Fruit fly (Drosophila melanogaster): ENCODE results near the gene CG6980.

The CG6980 gene

DNA sequence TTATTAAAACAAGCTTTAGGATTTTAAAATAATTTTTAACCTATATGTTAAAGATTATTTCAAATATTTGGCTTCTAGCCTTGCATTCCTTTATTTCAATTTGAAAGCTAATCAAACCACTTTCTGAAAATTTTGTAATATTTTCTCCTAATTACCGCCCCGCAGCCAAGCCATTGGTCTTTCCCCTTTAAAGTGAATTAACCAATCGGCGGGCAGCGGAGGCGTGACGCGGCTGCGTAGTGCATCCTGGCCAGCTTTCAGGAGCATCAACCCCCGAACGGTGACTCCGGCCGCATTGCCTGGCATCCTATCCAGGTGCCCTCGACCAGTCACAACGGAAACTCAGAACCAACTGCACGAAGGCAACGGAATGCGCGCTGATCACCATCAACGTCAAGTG, 19.7 kb upstream of the CG6980 start, which contains the start of gene Ets96B:
Gene Ets96B, plus strand, starts transcription at position 321 of the 400 bp plus-strand sequence.
- no peak for TF ChIP-seq insv (optimal IDR thresholded peaks at IDR 0.05)

DNA sequence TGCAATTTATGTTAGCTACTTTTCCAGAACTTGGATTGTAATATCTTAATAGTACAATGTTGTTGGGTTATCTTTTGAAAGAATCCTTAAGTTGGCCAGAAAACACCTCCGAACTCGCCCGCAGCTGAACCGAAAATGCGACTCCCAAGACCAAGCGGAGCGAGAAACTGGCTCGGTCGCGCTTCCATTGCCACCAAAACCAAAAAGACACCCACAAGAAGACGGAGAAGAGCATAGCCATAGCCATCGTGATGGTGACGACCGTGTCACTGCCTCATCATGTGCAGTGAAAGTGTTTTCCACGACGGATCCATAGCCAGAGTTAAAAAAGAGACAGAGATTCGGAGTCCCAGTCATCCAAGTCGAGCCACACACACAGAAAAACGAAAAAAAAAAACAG, 17.4 kb upstream of the CG6980 start, which contains the start of gene CG13634:
Gene CG13634, minus strand, starts transcription at position 101 of the 400 bp plus-strand sequence.
- TF ChIP-seq Myc (optimal IDR thresholded peaks at IDR 0.05) (no peak), insv (optimal IDR thresholded peaks at IDR 0.05) (no peak), ttk (optimal IDR thresholded peaks at IDR 0.05) (no peak), h (optimal IDR thresholded peaks at IDR 0.05) (no peak), psq (optimal IDR thresholded peaks at IDR 0.05) (no peak), Sin3A (optimal IDR thresholded peaks at IDR 0.05) (no peak)

DNA sequence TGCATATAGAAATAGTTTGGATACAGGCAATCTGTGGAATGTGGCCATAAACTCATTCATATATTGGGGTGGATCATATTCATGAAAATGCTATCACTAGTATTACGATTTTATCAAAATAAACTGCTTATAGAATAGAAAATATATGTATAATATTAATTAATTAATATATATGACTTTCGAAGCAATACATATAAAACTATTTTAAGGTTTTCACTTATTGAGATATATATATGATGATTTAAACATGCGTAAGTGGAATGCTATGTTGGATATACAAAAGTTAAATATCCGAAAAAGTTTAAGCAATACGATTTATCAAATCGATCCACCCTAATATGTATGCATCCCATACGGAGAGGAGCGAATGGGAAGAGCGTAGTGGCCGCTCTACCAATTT, 8.8 kb upstream of the CG6980 start:
- TF ChIP-seq insv (optimal IDR thresholded peaks at IDR 0.05): no peak
- no peak for TF ChIP-seq h (optimal IDR thresholded peaks at IDR 0.05)
- no peak for TF ChIP-seq ttk (optimal IDR thresholded peaks at IDR 0.05)
- no peak for TF ChIP-seq psq (optimal IDR thresholded peaks at IDR 0.05)
- TF ChIP-seq Myc (optimal IDR thresholded peaks at IDR 0.05): no peak
- TF ChIP-seq Sin3A (optimal IDR thresholded peaks at IDR 0.05): no peak

DNA sequence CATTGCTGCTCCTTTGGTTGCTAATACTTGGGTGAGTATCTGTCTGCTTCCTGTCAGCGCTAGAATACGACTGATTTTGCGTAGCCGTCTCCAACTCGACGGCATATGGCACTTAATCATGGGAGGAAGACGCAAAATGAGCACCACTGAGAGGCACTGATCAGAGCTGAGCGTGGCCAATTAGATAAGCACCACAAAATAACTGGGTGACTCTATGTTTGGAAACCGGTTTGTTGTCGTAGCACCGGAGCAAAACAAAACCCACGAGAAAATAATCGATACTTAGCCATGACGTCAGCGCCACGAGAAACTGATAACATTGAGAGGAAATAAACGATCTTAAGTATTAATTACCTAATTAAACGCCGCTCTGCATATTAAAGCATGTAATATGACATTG, 7.9 kb upstream of the CG6980 start, which contains the start of gene Ude:
Gene Ude, minus strand, starts transcription at position 166 of the 400 bp plus-strand sequence.
- TF ChIP-seq Sin3A (optimal IDR thresholded peaks at IDR 0.05) (no peak), insv (optimal IDR thresholded peaks at IDR 0.05) (no peak), h (optimal IDR thresholded peaks at IDR 0.05) (no peak), psq (optimal IDR thresholded peaks at IDR 0.05) (no peak), ttk (optimal IDR thresholded peaks at IDR 0.05) (no peak), Myc (optimal IDR thresholded peaks at IDR 0.05) (no peak)

DNA sequence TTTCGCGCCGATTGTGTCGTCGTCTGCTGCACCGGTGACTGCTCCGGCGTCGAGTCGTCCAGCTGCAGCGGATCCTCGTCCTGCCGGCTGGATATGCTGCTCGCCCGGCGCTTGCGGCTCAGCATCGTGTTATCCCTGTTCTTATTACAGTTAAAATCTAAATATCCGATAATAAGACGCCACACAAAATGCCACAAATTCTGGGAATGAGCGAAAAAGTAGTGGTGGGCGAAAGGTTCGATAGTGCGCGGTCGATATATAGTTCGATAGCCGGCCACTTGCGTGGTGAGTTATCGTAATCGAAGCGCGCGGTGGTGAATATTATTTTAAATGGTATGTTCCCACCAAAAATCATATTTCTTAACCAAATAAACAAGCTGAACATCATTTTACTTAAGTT, 2.4 kb upstream of the CG6980 start, which contains the start of gene polybromo:
Gene polybromo, minus strand, starts transcription at position 212 of the 400 bp plus-strand sequence.
- TF ChIP-seq psq (optimal IDR thresholded peaks at IDR 0.05): no peak
- TF ChIP-seq ttk (optimal IDR thresholded peaks at IDR 0.05): no peak
- TF ChIP-seq Myc (optimal IDR thresholded peaks at IDR 0.05): no peak
- no peak for TF ChIP-seq Sin3A (optimal IDR thresholded peaks at IDR 0.05)
- no peak for TF ChIP-seq insv (optimal IDR thresholded peaks at IDR 0.05)
- no peak for TF ChIP-seq h (optimal IDR thresholded peaks at IDR 0.05)

DNA sequence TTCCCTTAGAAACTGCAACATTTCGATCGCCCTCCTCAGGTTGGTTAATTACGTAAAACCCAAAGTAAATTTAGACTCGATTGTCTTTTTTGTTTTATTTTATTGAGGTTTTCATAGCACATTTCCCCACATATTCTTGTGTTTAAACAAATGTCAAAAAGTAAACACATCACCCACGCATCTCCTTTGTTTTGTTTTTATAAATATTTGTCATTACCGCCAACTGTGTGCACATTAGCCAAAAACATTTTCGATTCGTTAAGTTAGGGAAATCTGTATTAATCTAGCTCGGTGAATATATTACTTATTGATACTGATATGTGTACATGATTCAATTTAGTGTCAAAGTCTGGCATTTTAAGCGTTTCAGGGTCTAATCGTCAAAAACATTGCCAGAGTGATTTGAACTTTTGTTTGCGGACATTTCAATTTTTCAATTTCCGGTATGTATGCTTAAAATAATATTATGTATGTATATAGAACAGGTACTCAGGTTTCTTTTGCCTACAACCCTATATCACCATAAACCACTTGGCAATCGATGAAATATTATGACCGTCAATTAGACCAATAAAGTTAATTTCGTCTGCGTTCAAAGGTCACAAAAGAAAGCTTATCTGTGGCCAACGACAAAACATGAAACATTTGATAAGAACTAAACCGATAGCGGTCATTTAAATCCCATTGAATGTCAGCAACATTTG, 2.3 kb downstream of the CG6980 start:
- no peak for TF ChIP-seq insv (optimal IDR thresholded peaks at IDR 0.05)
- no peak for TF ChIP-seq psq (optimal IDR thresholded peaks at IDR 0.05)
- TF ChIP-seq Myc (optimal IDR thresholded peaks at IDR 0.05): no peak
- no peak for TF ChIP-seq h (optimal IDR thresholded peaks at IDR 0.05)
- TF ChIP-seq Sin3A (optimal IDR thresholded peaks at IDR 0.05): no peak
- TF ChIP-seq ttk (optimal IDR thresholded peaks at IDR 0.05): no peak

DNA sequence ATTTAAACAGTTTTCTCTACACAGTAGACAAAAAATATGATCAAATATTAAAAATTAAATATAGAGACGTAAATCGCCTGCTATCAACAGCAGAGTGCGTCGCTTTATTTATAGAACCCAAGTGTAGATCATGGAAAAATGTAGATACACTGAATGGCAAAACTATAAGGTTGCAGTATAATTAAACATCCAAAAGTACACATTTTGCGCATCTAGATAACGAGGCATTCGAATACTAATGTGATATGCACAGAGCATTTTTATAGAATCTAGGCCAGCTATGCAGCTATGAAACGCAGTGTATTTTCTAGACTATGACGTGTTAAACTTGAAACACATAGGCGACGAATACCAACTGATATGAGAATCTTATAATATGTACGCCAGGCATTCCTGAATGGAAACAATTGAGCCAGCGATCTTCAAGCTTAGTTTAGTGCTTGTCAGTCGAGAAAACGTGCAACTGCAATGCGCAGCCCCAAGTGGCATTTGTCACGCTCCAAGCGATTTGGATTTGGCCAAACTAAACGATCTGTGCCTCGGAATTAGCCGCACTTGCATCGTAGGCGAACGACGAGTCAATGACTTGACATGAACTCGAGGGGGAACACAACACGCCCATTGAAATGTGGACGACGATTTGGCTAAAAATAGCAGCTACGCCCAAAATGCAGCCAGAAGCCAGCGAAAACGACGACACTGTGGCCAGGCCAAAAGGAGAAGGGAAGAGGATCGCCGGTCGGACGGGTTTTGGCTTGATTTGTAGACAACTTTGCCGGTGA, 3.6 kb downstream of the CG6980 start:
- no peak for TF ChIP-seq insv (optimal IDR thresholded peaks at IDR 0.05)
- TF ChIP-seq h (optimal IDR thresholded peaks at IDR 0.05): no peak
- no peak for TF ChIP-seq psq (optimal IDR thresholded peaks at IDR 0.05)
- TF ChIP-seq ttk (optimal IDR thresholded peaks at IDR 0.05): no peak
- TF ChIP-seq Myc (optimal IDR thresholded peaks at IDR 0.05): no peak
- no peak for TF ChIP-seq Sin3A (optimal IDR thresholded peaks at IDR 0.05)

DNA sequence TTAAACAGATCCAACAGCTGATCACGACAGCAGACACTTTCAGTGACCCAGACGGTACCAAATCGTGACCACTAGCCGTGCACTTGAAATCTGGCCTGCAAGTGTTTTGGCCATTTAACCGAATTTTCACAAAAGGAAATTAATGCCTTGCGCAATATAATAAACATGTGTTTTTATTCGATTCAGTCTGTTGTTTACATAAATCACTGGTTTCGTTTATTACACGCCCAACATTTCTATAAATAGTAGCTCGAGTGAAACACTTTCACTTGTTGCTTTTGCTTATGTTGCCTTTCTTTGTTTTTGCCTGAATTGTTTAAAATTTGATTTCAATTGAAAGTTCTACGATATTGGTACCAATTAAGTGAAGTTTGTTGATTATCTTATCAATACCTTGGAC, 5.0 kb downstream of the CG6980 start:
- TF ChIP-seq Sin3A (optimal IDR thresholded peaks at IDR 0.05) (no peak), Myc (optimal IDR thresholded peaks at IDR 0.05) (no peak), ttk (optimal IDR thresholded peaks at IDR 0.05) (no peak), psq (optimal IDR thresholded peaks at IDR 0.05) (no peak), h (optimal IDR thresholded peaks at IDR 0.05) (no peak), insv (optimal IDR thresholded peaks at IDR 0.05) (no peak)

DNA sequence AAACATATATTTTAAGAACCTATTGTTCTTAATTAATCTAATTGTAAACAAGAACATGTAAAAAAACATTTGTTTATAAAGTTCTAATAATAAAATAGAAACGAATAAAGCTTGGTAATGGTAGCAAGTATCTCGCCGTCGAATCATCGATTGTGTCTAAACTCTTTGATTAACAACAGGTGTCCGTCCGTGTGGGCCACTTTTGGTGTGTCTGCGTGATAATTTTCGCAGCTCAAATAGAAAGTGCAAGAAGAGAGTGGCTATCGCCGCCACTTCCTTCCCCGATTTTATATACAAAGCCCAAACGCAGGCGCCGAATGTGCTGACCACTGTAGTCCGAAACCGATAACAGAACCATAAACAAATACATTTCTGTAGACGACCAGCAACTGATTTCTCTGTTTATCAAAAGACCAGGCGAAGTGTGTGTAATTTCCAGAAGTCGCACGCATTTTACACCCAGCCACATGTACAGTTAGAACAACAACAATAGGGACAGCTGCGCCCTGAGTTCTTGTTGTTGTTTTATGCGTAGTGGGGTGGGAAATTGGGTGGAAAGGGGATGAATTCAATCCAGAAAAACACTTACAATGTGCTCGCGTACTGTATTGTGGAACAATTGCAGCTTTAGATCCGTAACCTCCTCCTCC, 5.7 kb downstream of the CG6980 start:
- no peak for TF ChIP-seq Sin3A (optimal IDR thresholded peaks at IDR 0.05)
- no peak for TF ChIP-seq insv (optimal IDR thresholded peaks at IDR 0.05)
- TF ChIP-seq Myc (optimal IDR thresholded peaks at IDR 0.05): no peak
- no peak for TF ChIP-seq ttk (optimal IDR thresholded peaks at IDR 0.05)
- TF ChIP-seq psq (optimal IDR thresholded peaks at IDR 0.05): no peak
- TF ChIP-seq h (optimal IDR thresholded peaks at IDR 0.05): no peak

DNA sequence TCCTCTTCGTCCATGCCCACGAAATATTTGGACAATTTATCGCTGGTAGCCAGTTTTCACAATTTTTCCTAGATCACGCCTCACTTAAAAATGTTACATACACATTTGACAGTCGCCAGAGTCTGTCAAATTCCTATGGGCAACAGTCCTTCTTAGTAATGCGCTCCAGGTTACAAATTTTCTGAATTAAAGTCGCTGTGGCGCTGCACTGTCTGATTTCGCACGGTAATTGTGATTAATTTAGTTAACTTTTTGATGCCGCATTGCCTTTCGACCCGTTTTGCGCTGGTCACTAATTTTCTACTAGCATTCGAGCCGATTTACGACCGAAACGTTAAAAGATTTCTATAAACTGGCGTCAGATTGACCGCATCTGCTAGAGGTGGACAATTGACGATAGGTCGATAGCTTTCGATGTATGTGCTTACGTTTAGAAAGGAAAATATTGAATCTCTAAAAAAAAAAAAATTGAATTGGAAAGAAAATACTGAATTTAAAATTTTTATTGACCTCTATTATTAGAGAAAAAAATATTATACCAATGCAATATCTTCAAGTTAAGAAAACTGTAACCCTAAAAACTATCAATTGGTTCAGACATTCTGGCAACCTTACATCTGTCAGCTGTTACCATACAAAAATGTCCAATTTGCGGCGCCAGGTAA, 6.3 kb downstream of the CG6980 start, which contains the start of the genes lili and CG34150:
Gene lili, minus strand, starts transcription at position 376 of the 665 bp plus-strand sequence.
Gene CG34150, plus strand, starts transcription at position 626 of the 665 bp plus-strand sequence.
- TF ChIP-seq insv (optimal IDR thresholded peaks at IDR 0.05) (no peak), psq (optimal IDR thresholded peaks at IDR 0.05) (no peak), ttk (optimal IDR thresholded peaks at IDR 0.05) (no peak), Sin3A (optimal IDR thresholded peaks at IDR 0.05) (no peak), Myc (optimal IDR thresholded peaks at IDR 0.05) (no peak), h (optimal IDR thresholded peaks at IDR 0.05) (no peak)

Data from Kc167 (cell line).